Worm (Caenorhabditis elegans) whole organism, L1 larva: Measurements from ENCODE around the gene clec-125.

ENCODE experiments used
- C04F5.9 ChIP-seq: sonication (generic microtip); optimal IDR thresholded peaks from 2 replicates; lab custom pipeline; 2016; ENCODE audit warnings: missing genetic modification characterization, missing compliant biosample characterization
- C16A3.4 ChIP-seq: fragments of 150-350 bp; optimal IDR thresholded peaks from 2 replicates; lab custom pipeline; 2014; ENCODE audit warnings: missing biosample characterization, missing genetic modification characterization
- F16B12.6 ChIP-seq: fragments of 150-350 bp; optimal IDR thresholded peaks from 2 replicates; lab custom pipeline; 2014; ENCODE audit warnings: missing biosample characterization, missing genetic modification characterization
- blmp-1 ChIP-seq: fragments of 150-350 bp; optimal IDR thresholded peaks from 2 replicates; lab custom pipeline; 2014; ENCODE audit warnings: missing biosample characterization, missing genetic modification characterization
- ceh-82 ChIP-seq, 3 experiments: fragments of 150-350 bp in 1 of 3; sonication (generic microtip) in 2 of 3; optimal IDR thresholded peaks; 2 replicates each; lab custom pipeline; 2014 to 2017; ENCODE audit warnings: missing biosample characterization in 3 of 3, missing genetic modification characterization in 3 of 3
- ceh-88 ChIP-seq: fragments of 200-800 bp; sonication (Bioruptor generic); IDR thresholded peaks from 2 replicates; pipeline ENCODE4 v1.3.6; 2022; ENCODE audit warnings: missing genetic modification characterization, missing compliant biosample characterization
- dpl-1 ChIP-seq, 3 experiments: fragments of 150-350 bp in 2 of 3; sonication (generic microtip) in 1 of 3; optimal IDR thresholded peaks; 2 replicates each; lab custom pipeline; 2014 to 2017; ENCODE audit warnings: missing biosample characterization in 3 of 3, missing genetic modification characterization in 3 of 3, missing genetic modification reagents in 3 of 3
- dsc-1 ChIP-seq: sonication (generic microtip); optimal IDR thresholded peaks from 2 replicates; lab custom pipeline; 2016; ENCODE audit warnings: mild to moderate bottlenecking, missing genetic modification characterization, missing compliant biosample characterization
- efl-1 ChIP-seq, 4 experiments: fragments of 150-350 bp; optimal IDR thresholded peaks in 3 of 4; peaks in 1 of 4; 1 replicate in 1 of 4; 2 replicates in 3 of 4; lab custom pipeline; 2014; ENCODE audit warnings: missing biosample characterization in 2 of 4, missing genetic modification characterization in 2 of 4, missing genetic modification reagents in 2 of 4
- egl-13 ChIP-seq: sonication (generic microtip); optimal IDR thresholded peaks from 2 replicates; lab custom pipeline; 2016; ENCODE audit warnings: missing genotype, missing genetic modification reagents, missing genetic modification characterization, missing compliant biosample characterization
- fkh-10 ChIP-seq: sonication (generic microtip); optimal IDR thresholded peaks from 2 replicates; lab custom pipeline; 2017; ENCODE audit warnings: missing biosample characterization, missing genetic modification reagents, missing genetic modification characterization
- fkh-4 ChIP-seq: sonication (generic microtip); optimal IDR thresholded peaks from 2 replicates; lab custom pipeline; 2016; ENCODE audit warnings: missing compliant biosample characterization, missing genetic modification characterization, borderline replicate concordance
- fkh-8 ChIP-seq: sonication (generic microtip); optimal IDR thresholded peaks from 2 replicates; lab custom pipeline; 2016; ENCODE audit warnings: mild to moderate bottlenecking, missing genetic modification characterization, missing compliant biosample characterization
- fos-1 ChIP-seq: fragments of 150-350 bp; optimal IDR thresholded peaks from 2 replicates; lab custom pipeline; 2014; ENCODE audit warnings: missing biosample characterization, missing genetic modification characterization
- grh-1 ChIP-seq: fragments of 200-800 bp; sonication (Bioruptor generic); IDR thresholded peaks from 2 replicates; pipeline ENCODE4 v1.3.6; 2022; ENCODE audit warnings: missing genetic modification reagents, missing genetic modification characterization, missing compliant biosample characterization
- irx-1 ChIP-seq: sonication (generic microtip); optimal IDR thresholded peaks from 2 replicates; lab custom pipeline; 2016; ENCODE audit warnings: missing genetic modification characterization, missing compliant biosample characterization
- isw-1 ChIP-seq: fragments of 200-800 bp; sonication (Bioruptor generic); IDR thresholded peaks from 2 replicates; pipeline ENCODE4 v1.3.6; 2022; ENCODE audit warnings: missing genetic modification characterization, missing compliant biosample characterization
- lin-13 ChIP-seq: fragments of 150-350 bp; optimal IDR thresholded peaks from 2 replicates; lab custom pipeline; 2014; ENCODE audit warnings: missing biosample characterization, missing genetic modification reagents, missing genetic modification characterization
- lin-14 ChIP-seq: fragments of 200-800 bp; sonication (Bioruptor generic); optimal IDR thresholded peaks from 2 replicates; lab custom pipeline; 2018; ENCODE audit warnings: mild to moderate bottlenecking, missing genetic modification characterization, moderate library complexity, missing compliant biosample characterization
- lin-15B ChIP-seq: fragments of 150-350 bp; sonication (generic microtip); optimal IDR thresholded peaks from 3 replicates; lab custom pipeline; 2014; ENCODE audit warnings: missing biosample characterization, missing genetic modification characterization
- lin-35 ChIP-seq, 2 experiments: fragments of 150-350 bp; optimal IDR thresholded peaks; 2 replicates each; lab custom pipeline; 2014; ENCODE audit warnings: missing biosample characterization in 2 of 2, missing genetic modification characterization in 2 of 2, missing genetic modification reagents in 2 of 2
- lir-3 ChIP-seq: sonication (generic microtip); optimal IDR thresholded peaks from 2 replicates; lab custom pipeline; 2016; ENCODE audit warnings: mild to moderate bottlenecking, missing genetic modification characterization, moderate library complexity, missing compliant biosample characterization; ENCODE audit not compliant: poor library complexity
- lsy-2 ChIP-seq, 2 experiments: fragments of 150-350 bp; optimal IDR thresholded peaks; 2 replicates each; lab custom pipeline; 2014; ENCODE audit warnings: missing biosample characterization in 2 of 2, missing genetic modification characterization in 2 of 2
- mab-9 ChIP-seq: fragments of 200-800 bp; sonication (Bioruptor generic); IDR thresholded peaks from 2 replicates; pipeline ENCODE4 v1.3.6; 2022; ENCODE audit warnings: missing genetic modification reagents, missing genetic modification characterization, missing compliant biosample characterization
- mdl-1 ChIP-seq, 2 experiments: fragments of 150-350 bp; optimal IDR thresholded peaks; 2 replicates each; lab custom pipeline; 2014 to 2017; ENCODE audit warnings: missing biosample characterization in 2 of 2, missing genetic modification characterization in 2 of 2, inconsistent platforms in 1 of 2
- mep-1 ChIP-seq: fragments of 150-350 bp; optimal IDR thresholded peaks from 2 replicates; lab custom pipeline; 2014; ENCODE audit warnings: missing biosample characterization, missing genetic modification characterization
- nhr-19 ChIP-seq: fragments of 200-800 bp; sonication (Bioruptor generic); conservative IDR thresholded peaks from 2 replicates; pipeline ENCODE4 v1.3.6; 2022; ENCODE audit warnings: missing genetic modification characterization, missing compliant biosample characterization
- nhr-20 ChIP-seq: sonication (generic microtip); optimal IDR thresholded peaks from 2 replicates; lab custom pipeline; 2016; ENCODE audit warnings: mild to moderate bottlenecking, missing genetic modification characterization, missing compliant biosample characterization
- nhr-237 ChIP-seq: fragments of 150-350 bp; optimal IDR thresholded peaks from 2 replicates; lab custom pipeline; 2014; ENCODE audit warnings: missing biosample characterization, missing genetic modification characterization
- nhr-47 ChIP-seq: sonication (generic microtip); optimal IDR thresholded peaks from 2 replicates; lab custom pipeline; 2016; ENCODE audit warnings: mild to moderate bottlenecking, missing genetic modification characterization, moderate library complexity, missing compliant biosample characterization
- nhr-71 ChIP-seq: sonication (generic microtip); optimal IDR thresholded peaks from 2 replicates; lab custom pipeline; 2016; ENCODE audit warnings: mild to moderate bottlenecking, missing genetic modification characterization, moderate library complexity, missing compliant biosample characterization
- nhr-77 ChIP-seq: fragments of 150-350 bp; optimal IDR thresholded peaks from 2 replicates; lab custom pipeline; 2014; ENCODE audit warnings: missing biosample characterization, missing genetic modification characterization
- nhr-85 ChIP-seq: sonication (generic microtip); peaks from one replicate; lab custom pipeline; 2016; ENCODE audit warnings: missing genetic modification characterization, inconsistent platforms, missing compliant biosample characterization
- nhr-90 ChIP-seq: sonication (generic microtip); optimal IDR thresholded peaks from 2 replicates; lab custom pipeline; 2016; ENCODE audit warnings: mild to moderate bottlenecking, missing genetic modification characterization, missing compliant biosample characterization; ENCODE audit not compliant: poor library complexity
- pax-3 ChIP-seq: fragments of 200-800 bp; sonication (Bioruptor generic); optimal IDR thresholded peaks from 2 replicates; lab custom pipeline; 2018; ENCODE audit warnings: mild to moderate bottlenecking, missing genetic modification characterization, moderate library complexity, missing compliant biosample characterization
- rnt-1 ChIP-seq: sonication (generic microtip); optimal IDR thresholded peaks from 2 replicates; lab custom pipeline; 2016; ENCODE audit warnings: mild to moderate bottlenecking, missing genetic modification characterization, moderate library complexity, missing compliant biosample characterization
- snpc-4 ChIP-seq: fragments of 150-350 bp; optimal IDR thresholded peaks from 2 replicates; lab custom pipeline; 2014; ENCODE audit warnings: missing biosample characterization, missing genetic modification characterization
- snu-23 ChIP-seq: sonication (generic microtip); optimal IDR thresholded peaks from 2 replicates; lab custom pipeline; 2016; ENCODE audit warnings: missing genetic modification characterization, missing compliant biosample characterization
- swsn-7 ChIP-seq: sonication (generic microtip); optimal IDR thresholded peaks from 2 replicates; lab custom pipeline; 2016; ENCODE audit warnings: missing genetic modification characterization, missing compliant biosample characterization
- tbx-2 ChIP-seq: sonication (generic microtip); optimal IDR thresholded peaks from 2 replicates; lab custom pipeline; 2016; ENCODE audit warnings: missing genetic modification characterization, missing compliant biosample characterization
- unc-86 ChIP-seq: sonication (generic microtip); optimal IDR thresholded peaks from 2 replicates; lab custom pipeline; 2016; ENCODE audit warnings: missing genetic modification characterization, missing compliant biosample characterization
- unc-98 ChIP-seq: fragments of 200-800 bp; sonication (Bioruptor generic); IDR thresholded peaks from 2 replicates; pipeline ENCODE4 v1.3.6; 2022; ENCODE audit warnings: missing genetic modification characterization, missing compliant biosample characterization
- xbp-1 ChIP-seq: sonication (generic microtip); optimal IDR thresholded peaks from 2 replicates; lab custom pipeline; 2016; ENCODE audit warnings: missing genetic modification characterization, missing compliant biosample characterization

clec-125 gene

ce11 chrII:3523547-3523946 lies 7.7 kb downstream of the clec-125 start:
- peak; percentile 74 for TF ChIP-seq tbx-2 (tag; lab: Kevin White, UChicago)
- TF ChIP-seq swsn-7 (tag; lab: Kevin White, UChicago) = peak; percentile 73
- peak; percentile 58 for TF ChIP-seq dsc-1 (tag; lab: Kevin White, UChicago)
- peak; percentile 13 for TF ChIP-seq snpc-4 (tag; lab: Kevin White, UChicago)
- peak; percentile 43 for TF ChIP-seq fkh-10
- peak; percentile 81 for TF ChIP-seq isw-1 (GFP tag; lab: Robert Waterston, UW)
- TF ChIP-seq fkh-4 (tag; lab: Kevin White, UChicago) = peak; percentile 18
- peak in 2 of 3 experiments; percentile 50 to 54 for TF ChIP-seq ceh-82 (tag; optimal IDR thresholded peaks at IDR 0.05; lab: Kevin White, UChicago)
- peak; percentile 68 for TF ChIP-seq C04F5.9 (tag; lab: Kevin White, UChicago)
- TF ChIP-seq xbp-1 (tag; lab: Kevin White, UChicago) = peak; percentile 69
- peak; percentile 57 for TF ChIP-seq unc-86 (tag; lab: Kevin White, UChicago)
- TF ChIP-seq fos-1 (tag; lab: Kevin White, UChicago) = peak; percentile 25
- peak; percentile 84 for TF ChIP-seq lin-15B (tag; lab: Kevin White, UChicago)
- TF ChIP-seq unc-98 = peak; percentile 57; the same call in 1 of the 2 replicates
- TF ChIP-seq mab-9 (GFP tag; lab: Robert Waterston, UW) = peak; percentile 60; the same call in 1 of the 2 replicates
- peak; percentile 70 for TF ChIP-seq nhr-85 (tag; lab: Kevin White, UChicago)
- peak; percentile 39 for TF ChIP-seq irx-1 (tag; lab: Kevin White, UChicago)
- TF ChIP-seq grh-1 (GFP tag; lab: Robert Waterston, UW) = peak; percentile 83
- TF ChIP-seq lin-35 (GFP tag; optimal IDR thresholded peaks at IDR 0.05; lab: Kevin White, UChicago) = peak; percentile 67 to 75
- TF ChIP-seq nhr-71 (tag; lab: Kevin White, UChicago) = peak; percentile 88
- TF ChIP-seq snu-23 = peak; percentile 85
- TF ChIP-seq dpl-1 (GFP tag; optimal IDR thresholded peaks at IDR 0.05; lab: Kevin White, UChicago) = peak; percentile 47 to 73 (median 67)
- peak; percentile 73 for TF ChIP-seq rnt-1 (tag; lab: Kevin White, UChicago)
- peak; percentile 76 for TF ChIP-seq lir-3
- TF ChIP-seq nhr-77 = peak; percentile 87
- TF ChIP-seq nhr-237 (tag; lab: Kevin White, UChicago) = peak; percentile 34
- TF ChIP-seq efl-1 (optimal IDR thresholded peaks at IDR 0.05; lab: Kevin White, UChicago) = peak; percentile 71 to 79
- TF ChIP-seq efl-1 (GFP tag; optimal IDR thresholded peaks at IDR 0.05 in 1 of 2; lab: Kevin White, UChicago) = peak; percentile 66 to 97
- TF ChIP-seq egl-13 (tag; lab: Kevin White, UChicago) = peak; percentile 45
- peak; percentile 94 to 97 for TF ChIP-seq lsy-2 (tag; optimal IDR thresholded peaks at IDR 0.05; lab: Kevin White, UChicago)
- TF ChIP-seq pax-3 (tag; lab: Kevin White, UChicago) = peak; percentile 77
- TF ChIP-seq mep-1 = peak; percentile 45
- peak; percentile 61 for TF ChIP-seq lin-13 (GFP tag; lab: Kevin White, UChicago)
- TF ChIP-seq ceh-88 = peak; percentile 82
- TF ChIP-seq nhr-20 (tag; lab: Kevin White, UChicago) = peak; percentile 79
- peak; percentile 40 for TF ChIP-seq nhr-90 (tag; lab: Kevin White, UChicago)
- TF ChIP-seq C16A3.4 (tag; lab: Kevin White, UChicago) = peak; percentile 51
- TF ChIP-seq blmp-1 = peak; percentile 15
- TF ChIP-seq F16B12.6 = peak; percentile 80
- peak; percentile 79 for TF ChIP-seq fkh-8 (tag; lab: Kevin White, UChicago)
- peak; percentile 81 for TF ChIP-seq lin-14 (GFP tag; lab: Kevin White, UChicago)
- peak in 1 of 2 experiments; percentile 27 for TF ChIP-seq mdl-1 (tag; optimal IDR thresholded peaks at IDR 0.05; lab: Kevin White, UChicago)
- peak; percentile 88 for TF ChIP-seq nhr-19
- TF ChIP-seq nhr-47 = peak; percentile 84
